Fruit fly (Drosophila melanogaster) whole organism: Measurements from ENCODE around the gene CG14273.

ENCODE experiments used
- CG8478 ChIP-seq: fragments of >200 bp; optimal IDR thresholded peaks from 2 replicates; lab custom pipeline; 2018; ENCODE audit warnings: inconsistent platforms
- EcR ChIP-seq, 2 experiments: fragments of >200 bp; optimal IDR thresholded peaks; 2 replicates each; lab custom pipeline; 2017; ENCODE audit warnings: missing biosample characterization in 2 of 2, missing genetic modification characterization in 2 of 2, missing genetic modification reagents in 2 of 2
- pan ChIP-seq: fragments of >200 bp; optimal IDR thresholded peaks from 2 replicates; lab custom pipeline; 2017
- psq ChIP-seq: fragments of >200 bp; optimal IDR thresholded peaks from 2 replicates; lab custom pipeline; 2017
- usp ChIP-seq: fragments of >200 bp; optimal IDR thresholded peaks from 2 replicates; lab custom pipeline; 2017; ENCODE audit warnings: missing biosample characterization, missing genetic modification characterization, mixed read lengths

DNA sequence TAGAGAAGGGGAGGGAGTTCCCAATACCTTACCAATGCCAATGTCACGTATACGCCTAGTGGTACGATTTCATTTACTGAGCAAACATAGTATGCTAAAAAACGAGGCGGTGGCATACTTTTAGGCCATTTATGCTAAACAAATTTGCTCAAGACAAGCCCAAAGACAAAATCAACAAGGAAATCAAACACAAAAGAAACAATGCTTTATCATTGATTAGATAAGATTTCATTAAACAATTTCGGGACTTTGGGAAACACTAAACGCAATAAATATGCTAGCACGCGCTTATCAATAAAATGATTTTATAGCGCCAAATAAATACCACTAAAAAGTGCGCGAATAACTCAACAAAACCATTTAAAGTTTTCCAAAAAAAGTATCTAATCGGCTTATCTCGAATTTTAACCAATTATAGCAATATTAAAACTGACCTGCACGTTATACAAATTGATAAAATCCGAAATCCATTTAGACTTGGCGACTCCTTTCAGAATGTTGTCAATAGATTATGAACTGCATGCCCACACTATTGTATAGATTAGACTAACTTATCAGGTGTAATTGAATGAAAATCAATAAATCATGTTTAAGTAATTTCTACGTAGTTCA, 8.2 kb downstream of the CG14273 start:
- TF ChIP-seq CG8478 (lab: Kevin White, UChicago) (no peak), pan (no peak), usp (no peak), psq (lab: Kevin White, UChicago) (no peak), EcR (GFP tag; optimal IDR thresholded peaks at IDR 0.05; lab: Kevin White, UChicago) (no peak)
